Worm (Caenorhabditis elegans) whole organism, mixed stage, embryonic: ENCODE results near the gene srt-39.

Experiments
- M03D4.4 ChIP-seq: sonication (generic microtip); optimal IDR thresholded peaks from 2 replicates; lab custom pipeline; 2017; ENCODE audit warnings: mild to moderate bottlenecking, missing genetic modification characterization, missing compliant biosample characterization
- bed-3 ChIP-seq: fragments of 200-800 bp; sonication (Bioruptor generic); optimal IDR thresholded peaks from 3 replicates; lab custom pipeline; 2018; ENCODE audit warnings: mild to moderate bottlenecking, missing genetic modification characterization, moderate library complexity, missing compliant biosample characterization
- blmp-1 ChIP-seq: fragments of 150-350 bp; optimal IDR thresholded peaks from 2 replicates; lab custom pipeline; 2014; ENCODE audit warnings: missing biosample characterization, missing genetic modification characterization
- ceh-39 ChIP-seq: fragments of 150-350 bp; optimal IDR thresholded peaks from 2 replicates; lab custom pipeline; 2014; ENCODE audit warnings: missing biosample characterization, missing genetic modification characterization
- ceh-43 ChIP-seq: fragments of 200-800 bp; sonication (Bioruptor generic); optimal IDR thresholded peaks from 2 replicates; lab custom pipeline; 2018; ENCODE audit warnings: mild to moderate bottlenecking, missing genetic modification characterization, moderate library complexity, missing compliant biosample characterization
- ceh-83 ChIP-seq: fragments of 200-800 bp; sonication (Bioruptor generic); optimal IDR thresholded peaks from 2 replicates; lab custom pipeline; 2018; ENCODE audit warnings: mild to moderate bottlenecking, missing genetic modification characterization, missing compliant biosample characterization
- ces-1 ChIP-seq: fragments of 150-350 bp; optimal IDR thresholded peaks from 2 replicates; lab custom pipeline; 2014; ENCODE audit warnings: missing biosample characterization, missing genetic modification reagents, missing genetic modification characterization
- cnd-1 ChIP-seq: fragments of 200-800 bp; sonication (Bioruptor generic); optimal IDR thresholded peaks from 2 replicates; lab custom pipeline; 2018; ENCODE audit warnings: mild to moderate bottlenecking, missing genetic modification characterization, missing compliant biosample characterization
- drap-1 ChIP-seq: fragments of 200-800 bp; sonication (Bioruptor generic); optimal IDR thresholded peaks from 3 replicates; lab custom pipeline; 2018; ENCODE audit warnings: mild to moderate bottlenecking, missing genetic modification characterization, missing compliant biosample characterization
- elt-1 ChIP-seq: sonication (generic microtip); optimal IDR thresholded peaks from 2 replicates; lab custom pipeline; 2017; ENCODE audit warnings: missing genetic modification characterization, mild to moderate bottlenecking, missing compliant biosample characterization, antibody characterized with exemption, moderate library complexity, borderline replicate concordance; ENCODE audit not compliant: insufficient read depth
- elt-3 ChIP-seq: fragments of 150-350 bp; optimal IDR thresholded peaks from 2 replicates; lab custom pipeline; 2014; ENCODE audit warnings: missing biosample characterization, missing genetic modification characterization
- ham-2 ChIP-seq: fragments of 200-800 bp; sonication (Bioruptor generic); optimal IDR thresholded peaks from 2 replicates; lab custom pipeline; 2018; ENCODE audit warnings: mild to moderate bottlenecking, missing genetic modification characterization, missing compliant biosample characterization
- lin-13 ChIP-seq: fragments of 150-350 bp; optimal IDR thresholded peaks from 2 replicates; lab custom pipeline; 2014; ENCODE audit warnings: missing biosample characterization, missing genetic modification characterization
- lin-32 ChIP-seq: fragments of 200-800 bp; sonication (Bioruptor generic); optimal IDR thresholded peaks from 2 replicates; lab custom pipeline; 2018; ENCODE audit warnings: mild to moderate bottlenecking, missing genetic modification characterization, missing compliant biosample characterization
- lsy-2 ChIP-seq: fragments of 150-350 bp; optimal IDR thresholded peaks from 2 replicates; lab custom pipeline; 2014; ENCODE audit warnings: missing biosample characterization, missing genetic modification characterization
- mab-5 ChIP-seq: fragments of 150-350 bp; optimal IDR thresholded peaks from 2 replicates; lab custom pipeline; 2014; ENCODE audit warnings: missing biosample characterization, missing genetic modification characterization
- mep-1 ChIP-seq: fragments of 150-350 bp; optimal IDR thresholded peaks from 2 replicates; lab custom pipeline; 2017; ENCODE audit warnings: missing biosample characterization, missing genetic modification reagents, missing genetic modification characterization, inconsistent platforms
- mls-2 ChIP-seq: sonication (generic microtip); optimal IDR thresholded peaks from 2 replicates; lab custom pipeline; 2016; ENCODE audit warnings: mild to moderate bottlenecking, missing genetic modification characterization, moderate library complexity, missing compliant biosample characterization
- nhr-12 ChIP-seq: fragments of 150-350 bp; optimal IDR thresholded peaks from 2 replicates; lab custom pipeline; 2014; ENCODE audit warnings: missing biosample characterization, missing genetic modification characterization
- nhr-2 ChIP-seq: fragments of 150-350 bp; optimal IDR thresholded peaks from 2 replicates; lab custom pipeline; 2014; ENCODE audit warnings: missing biosample characterization, missing genetic modification characterization
- nhr-237 ChIP-seq: fragments of 150-350 bp; optimal IDR thresholded peaks from 2 replicates; lab custom pipeline; 2014; ENCODE audit warnings: missing biosample characterization, missing genetic modification characterization
- nhr-28 ChIP-seq: fragments of 150-350 bp; optimal IDR thresholded peaks from 2 replicates; lab custom pipeline; 2014; ENCODE audit warnings: missing biosample characterization, missing genetic modification characterization
- nhr-76 ChIP-seq: sonication (generic microtip); optimal IDR thresholded peaks from 2 replicates; lab custom pipeline; 2017; ENCODE audit warnings: missing biosample characterization, missing genetic modification characterization
- pha-4 ChIP-seq: fragments of 150-350 bp; optimal IDR thresholded peaks from 2 replicates; lab custom pipeline; 2018; ENCODE audit warnings: missing biosample characterization, missing genetic modification reagents, missing genetic modification characterization
- sem-2 ChIP-seq: fragments of 200-800 bp; sonication (Bioruptor generic); optimal IDR thresholded peaks from 2 replicates; lab custom pipeline; 2018; ENCODE audit warnings: mild to moderate bottlenecking, missing genetic modification characterization, missing compliant biosample characterization
- snpc-4 ChIP-seq: fragments of 150-350 bp; optimal IDR thresholded peaks from 2 replicates; lab custom pipeline; 2014; ENCODE audit warnings: missing biosample characterization, missing genetic modification characterization
- sptf-1 ChIP-seq: sonication (generic microtip); optimal IDR thresholded peaks from 2 replicates; lab custom pipeline; 2017; ENCODE audit warnings: mild to moderate bottlenecking, missing genetic modification characterization, moderate library complexity, missing compliant biosample characterization
- tbx-8 ChIP-seq: fragments of 200-800 bp; sonication (Bioruptor generic); optimal IDR thresholded peaks from 2 replicates; lab custom pipeline; 2018; ENCODE audit warnings: mild to moderate bottlenecking, missing genetic modification characterization, moderate library complexity, missing compliant biosample characterization
- unc-120 ChIP-seq: sonication (generic microtip); optimal IDR thresholded peaks from 2 replicates; lab custom pipeline; 2017; ENCODE audit warnings: missing genetic modification characterization, missing compliant biosample characterization; ENCODE audit not compliant: poor library complexity, severe bottlenecking
- unc-39 ChIP-seq: fragments of 150-350 bp; optimal IDR thresholded peaks from 2 replicates; lab custom pipeline; 2014; ENCODE audit warnings: missing biosample characterization, missing genetic modification characterization
- zip-8 ChIP-seq: fragments of 150-350 bp; optimal IDR thresholded peaks from 2 replicates; lab custom pipeline; 2014; ENCODE audit warnings: missing biosample characterization, missing genetic modification characterization
- ztf-11 ChIP-seq: fragments of 150-350 bp; optimal IDR thresholded peaks from 2 replicates; lab custom pipeline; 2014; ENCODE audit warnings: missing biosample characterization, missing genetic modification characterization

Gene srt-39

DNA sequence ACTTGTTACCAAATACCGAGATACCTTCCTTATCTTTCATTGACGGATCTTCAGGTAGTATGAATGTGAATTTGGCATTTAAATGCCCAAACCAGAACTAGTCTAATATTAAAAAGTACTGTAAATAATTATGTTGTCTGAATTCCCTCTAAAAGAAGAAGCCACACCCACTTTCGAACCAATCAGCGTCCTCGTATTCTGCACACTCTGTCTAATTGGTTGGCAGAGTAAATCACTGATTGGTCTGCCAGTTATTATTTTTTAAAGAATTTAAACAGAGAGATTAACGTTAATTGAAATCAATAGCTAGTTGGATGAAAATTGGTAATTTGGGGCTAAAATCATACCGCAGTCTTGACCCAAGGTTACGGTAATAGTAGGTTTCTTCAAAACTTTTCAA lies 21.0 kb downstream of the srt-39 start:
- TF ChIP-seq sptf-1 = no peak
- no peak for TF ChIP-seq lsy-2 (tag; lab: Kevin White, UChicago)
- TF ChIP-seq unc-39 (tag; lab: Kevin White, UChicago) = no peak
- no peak for TF ChIP-seq ztf-11
- TF ChIP-seq ces-1 = no peak
- TF ChIP-seq pha-4 = no peak
- no peak for TF ChIP-seq zip-8 (tag; lab: Kevin White, UChicago)
- no peak for TF ChIP-seq M03D4.4 (tag; lab: Kevin White, UChicago)
- TF ChIP-seq nhr-237 (tag; lab: Kevin White, UChicago) = no peak
- no peak for TF ChIP-seq mep-1 (tag; lab: Kevin White, UChicago)
- TF ChIP-seq ceh-83 = no peak
- no peak for TF ChIP-seq nhr-76
- TF ChIP-seq lin-32 (GFP tag; lab: Kevin White, UChicago) = no peak
- TF ChIP-seq tbx-8 (GFP tag; lab: Kevin White, UChicago) = no peak
- TF ChIP-seq sem-2 = no peak
- no peak for TF ChIP-seq lin-13 (tag; lab: Kevin White, UChicago)
- TF ChIP-seq snpc-4 (tag; lab: Kevin White, UChicago) = no peak
- no peak for TF ChIP-seq elt-3 (tag; lab: Kevin White, UChicago)

DNA sequence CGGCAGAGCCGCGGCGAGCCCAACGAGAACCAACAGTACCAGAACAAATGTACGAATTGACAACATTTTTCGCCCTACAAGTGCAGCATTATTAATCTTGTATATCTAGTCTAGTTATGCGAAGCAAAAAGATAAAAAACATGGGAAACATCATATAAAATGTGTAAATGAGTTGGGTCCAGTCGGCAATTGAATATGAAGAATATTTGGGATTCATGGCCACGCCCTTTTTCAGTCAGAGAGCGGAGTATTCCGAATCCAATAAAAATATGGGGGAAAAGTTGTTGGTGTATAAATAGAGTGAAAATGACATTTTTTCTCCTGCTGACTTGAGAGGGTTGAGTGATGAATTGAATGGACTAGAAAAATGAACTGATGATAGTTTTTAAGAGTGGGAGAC lies 21.5 kb downstream of the srt-39 start, which contains the start of gene nlp-46:
Gene nlp-46 (minus strand): TSS at position 101 of the 400 bp plus-strand sequence.
- TF ChIP-seq nhr-28 (no peak), ceh-83 (no peak)

DNA sequence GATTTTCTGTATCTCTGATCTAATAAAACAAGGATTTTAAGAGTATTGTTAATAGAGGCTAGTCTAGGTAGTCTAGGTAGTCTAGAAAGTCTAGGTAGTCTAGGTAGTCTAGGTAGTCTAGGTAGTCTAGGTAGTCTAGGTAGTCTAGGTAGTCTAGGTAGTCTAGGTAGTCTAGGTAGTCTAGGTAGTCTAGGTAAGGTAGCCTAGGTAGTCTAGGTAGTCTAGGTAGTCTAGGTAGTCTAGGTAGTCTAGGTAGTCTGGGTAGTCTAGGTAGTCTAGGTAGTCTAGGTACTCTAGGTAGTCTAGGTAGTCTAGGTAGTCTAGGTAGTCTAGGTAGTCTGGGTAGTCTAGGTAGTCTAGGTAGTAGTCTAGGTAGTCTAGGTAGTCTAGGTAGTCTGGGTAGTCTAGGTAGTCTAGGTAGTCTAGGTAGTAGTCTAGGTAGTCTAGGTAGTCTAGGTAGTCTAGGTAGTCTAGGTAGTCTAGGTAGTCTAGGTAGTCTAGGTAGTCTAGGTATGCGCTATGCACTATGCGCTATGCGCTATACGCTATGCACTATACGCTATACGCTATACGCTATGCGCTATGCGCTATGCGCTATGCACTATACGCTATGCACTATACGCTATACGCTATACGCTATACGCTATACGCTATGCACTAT lies 25.4 kb downstream of the srt-39 start:
- peak; percentile 70 for TF ChIP-seq M03D4.4 (tag; lab: Kevin White, UChicago)
- TF ChIP-seq bed-3 = peak; percentile 52
- TF ChIP-seq ham-2 (GFP tag; lab: Kevin White, UChicago) = peak; percentile 75
- TF ChIP-seq unc-120 (tag; lab: Kevin White, UChicago) = peak; percentile 56
- peak; percentile 41 for TF ChIP-seq cnd-1 (tag; lab: Kevin White, UChicago)
- TF ChIP-seq sem-2 = peak; percentile 38
- TF ChIP-seq drap-1 (GFP tag; lab: Kevin White, UChicago) = peak; percentile 64
- TF ChIP-seq sptf-1 = peak; percentile 96
- TF ChIP-seq lin-32 (GFP tag; lab: Kevin White, UChicago) = peak; percentile 66
- peak; percentile 82 for TF ChIP-seq ceh-83
- peak; percentile 77 for TF ChIP-seq mls-2 (tag; lab: Kevin White, UChicago)
- TF ChIP-seq nhr-12 (tag; lab: Kevin White, UChicago) = peak; percentile 39

DNA sequence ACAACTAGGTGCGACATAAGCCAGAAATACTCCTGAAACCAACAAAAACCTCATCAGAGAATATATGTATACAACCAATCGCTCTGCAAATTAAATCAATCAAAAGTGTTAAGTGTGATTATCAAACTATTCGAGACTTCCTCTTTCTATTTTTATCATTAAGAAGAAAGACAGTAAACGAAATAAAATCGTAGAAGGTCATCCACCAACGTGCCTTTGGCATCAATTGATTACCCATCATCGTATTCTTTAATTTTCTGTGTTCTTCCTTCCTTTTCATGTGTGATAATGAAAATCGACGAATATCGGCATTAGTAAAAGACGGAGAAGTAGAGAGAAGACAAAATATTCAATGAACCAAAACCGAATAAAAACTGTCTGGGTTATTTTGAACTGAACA lies 27.3 kb downstream of the srt-39 start:
- TF ChIP-seq nhr-2 (tag; lab: Kevin White, UChicago) (no peak), nhr-237 (tag; lab: Kevin White, UChicago) (no peak), mab-5 (tag; lab: Kevin White, UChicago) (no peak), lin-13 (tag; lab: Kevin White, UChicago) (no peak), pha-4 (no peak), blmp-1 (no peak), sptf-1 (no peak), ztf-11 (no peak), lin-32 (GFP tag; lab: Kevin White, UChicago) (no peak), M03D4.4 (tag; lab: Kevin White, UChicago) (no peak), sem-2 (no peak)

DNA sequence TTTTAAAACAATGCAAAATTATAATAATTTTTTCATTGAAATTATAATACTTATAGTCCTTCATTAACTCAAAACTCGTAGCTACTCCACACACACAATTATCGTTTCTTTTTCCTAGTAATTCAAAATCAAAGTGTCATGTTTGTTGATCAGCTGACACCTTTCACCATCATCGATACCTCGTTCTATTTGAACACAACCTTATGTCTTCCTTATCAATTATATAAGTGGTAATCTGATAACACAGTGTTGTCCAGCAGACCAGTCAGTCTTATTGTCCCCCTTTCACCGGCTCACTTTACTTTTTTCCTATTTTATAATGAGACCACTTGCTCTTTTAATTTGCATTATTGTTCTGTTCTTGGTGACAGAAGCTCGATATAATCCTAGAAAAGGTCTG lies 28.1 kb downstream of the srt-39 start, which contains the start of the genes T28H10.2 and lgmn-1:
Gene T28H10.2 (minus strand): TSS at position 177 of the 400 bp plus-strand sequence.
Gene lgmn-1 (plus strand): TSS at position 284 of the 400 bp plus-strand sequence.
- TF ChIP-seq zip-8 (tag; lab: Kevin White, UChicago) (no peak), ham-2 (GFP tag; lab: Kevin White, UChicago) (no peak), tbx-8 (GFP tag; lab: Kevin White, UChicago) (no peak), elt-1 (no peak), nhr-237 (tag; lab: Kevin White, UChicago) (no peak), lin-13 (tag; lab: Kevin White, UChicago) (no peak), M03D4.4 (tag; lab: Kevin White, UChicago) (no peak), ceh-43 (GFP tag; lab: Kevin White, UChicago) (no peak), nhr-12 (tag; lab: Kevin White, UChicago) (no peak), ceh-39 (no peak), ceh-83 (no peak)
